Worm (Caenorhabditis elegans) whole organism, late embryonic: Measurements from ENCODE around the gene rpl-37.

Experiments
- C08G9.2 ChIP-seq: sonication (generic microtip); optimal IDR thresholded peaks from 2 replicates; lab custom pipeline; 2016; ENCODE audit warnings: mild to moderate bottlenecking, missing genetic modification characterization, moderate library complexity, missing compliant biosample characterization
- T23F11.4 ChIP-seq: fragments of 200-800 bp; sonication (Bioruptor generic); optimal IDR thresholded peaks from 2 replicates; lab custom pipeline; 2018; ENCODE audit warnings: mild to moderate bottlenecking, missing genetic modification characterization, missing compliant biosample characterization
- gmeb-2 ChIP-seq: sonication (generic microtip); optimal IDR thresholded peaks from 2 replicates; lab custom pipeline; 2016; ENCODE audit warnings: missing genetic modification characterization, inconsistent platforms, missing compliant biosample characterization
- nfya-1 ChIP-seq: sonication (generic microtip); optimal IDR thresholded peaks from 2 replicates; lab custom pipeline; 2017; ENCODE audit warnings: missing genetic modification characterization, mild to moderate bottlenecking, missing compliant biosample characterization, antibody characterized with exemption, moderate library complexity
- nhr-232 ChIP-seq: sonication (generic microtip); optimal IDR thresholded peaks from 2 replicates; lab custom pipeline; 2016; ENCODE audit warnings: missing genetic modification characterization, missing compliant biosample characterization
- pat-9 ChIP-seq: fragments of 200-800 bp; sonication (Bioruptor generic); optimal IDR thresholded peaks from 2 replicates; lab custom pipeline; 2018; ENCODE audit warnings: mild to moderate bottlenecking, missing genetic modification characterization, moderate library complexity, missing compliant biosample characterization
- pha-2 ChIP-seq: sonication (generic microtip); optimal IDR thresholded peaks from 2 replicates; lab custom pipeline; 2017; ENCODE audit warnings: mild to moderate bottlenecking, missing genetic modification characterization, missing compliant biosample characterization

DNA sequence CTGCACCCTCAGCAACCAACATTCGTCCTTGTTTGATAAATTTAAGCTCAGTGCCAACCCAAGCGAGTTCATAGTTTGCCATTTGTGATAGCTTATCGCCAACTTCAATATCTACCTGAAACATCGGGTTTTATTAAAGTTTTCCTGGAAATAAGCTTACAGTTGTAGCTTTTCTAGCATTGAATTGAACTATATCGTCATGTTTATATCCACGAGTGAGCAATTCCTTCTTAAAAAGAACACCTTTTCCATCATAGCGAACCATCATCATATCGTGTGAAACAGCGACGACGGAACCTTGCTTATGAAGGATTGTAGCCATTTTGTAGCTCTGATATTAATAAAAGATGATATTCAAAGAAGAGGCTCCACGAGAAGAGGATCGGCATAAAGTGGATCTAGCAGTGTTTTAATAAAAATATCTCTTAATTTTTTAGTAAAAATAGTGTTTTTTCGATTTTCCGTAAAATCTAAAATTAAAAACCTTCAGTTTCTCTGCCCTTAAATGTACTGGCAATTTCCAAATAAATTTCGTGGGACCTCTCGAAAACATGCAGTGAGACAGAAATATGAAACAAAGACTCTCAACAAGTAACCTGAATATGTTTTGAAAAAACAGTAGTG lies 26.1 kb upstream of the rpl-37 start, which contains the start of gene M01F1.8:
- no peak for TF ChIP-seq gmeb-2 (tag; lab: Kevin White, UChicago)
- no peak for TF ChIP-seq pat-9 (tag; lab: Kevin White, UChicago)
- no peak for TF ChIP-seq nfya-1 (tag; lab: Kevin White, UChicago)
- no peak for TF ChIP-seq C08G9.2 (tag; lab: Kevin White, UChicago)
- no peak for TF ChIP-seq T23F11.4 (GFP tag; lab: Kevin White, UChicago)
- no peak for TF ChIP-seq nhr-232 (tag; lab: Kevin White, UChicago)
- no peak for TF ChIP-seq pha-2 (tag; lab: Kevin White, UChicago)
